Worm (Caenorhabditis elegans) whole organism, young adult: ENCODE data around the gene F20D6.12.
A peak's percentile ranks its signal among the peaks of the same experiment; 100 is the strongest.

Experiments used
- B0019.2 ChIP-seq: fragments of 200-800 bp; sonication (Bioruptor generic); conservative IDR thresholded peaks from 2 replicates; pipeline ENCODE4 v1.3.6; 2022; ENCODE audit warnings: missing genetic modification reagents, missing genetic modification characterization, missing compliant biosample characterization
- B0261.1 ChIP-seq: sonication (generic microtip); optimal IDR thresholded peaks from 2 replicates; lab custom pipeline; 2016; ENCODE audit warnings: mild to moderate bottlenecking, missing genetic modification characterization, moderate library complexity, missing compliant biosample characterization
- D2030.7 ChIP-seq: fragments of 200-800 bp; sonication (Bioruptor generic); IDR thresholded peaks from 2 replicates; pipeline ENCODE4 v1.3.6; 2022; ENCODE audit warnings: missing genetic modification reagents, missing genetic modification characterization, missing compliant biosample characterization
- F33H1.4 ChIP-seq: fragments of 200-800 bp; sonication (Bioruptor generic); IDR thresholded peaks from 2 replicates; pipeline ENCODE4 v1.3.6; 2022; ENCODE audit warnings: missing genetic modification reagents, missing genetic modification characterization, missing compliant biosample characterization
- F37B4.10 ChIP-seq: fragments of 200-800 bp; sonication (Bioruptor generic); IDR thresholded peaks from 2 replicates; pipeline ENCODE4 v1.3.6; 2022; ENCODE audit warnings: missing genetic modification characterization, missing compliant biosample characterization
- akir-1 ChIP-seq: fragments of 200-800 bp; sonication (Bioruptor generic); optimal IDR thresholded peaks from 2 replicates; lab custom pipeline; 2018; ENCODE audit warnings: mild to moderate bottlenecking, missing genetic modification characterization, moderate library complexity, missing compliant biosample characterization
- athp-1 ChIP-seq: sonication (generic microtip); optimal IDR thresholded peaks from 2 replicates; lab custom pipeline; 2017; ENCODE audit warnings: mild to moderate bottlenecking, missing genetic modification characterization, missing compliant biosample characterization
- attf-3 ChIP-seq: fragments of 200-800 bp; sonication (Bioruptor generic); conservative IDR thresholded peaks from 2 replicates; pipeline ENCODE4 v1.3.6; 2022; ENCODE audit warnings: missing genetic modification reagents, missing genetic modification characterization, missing compliant biosample characterization
- cebp-1 ChIP-seq, 2 experiments: fragments of 200-800 bp in 1 of 2; sonication (Bioruptor generic) in 1 of 2; sonication (generic microtip) in 1 of 2; IDR thresholded peaks in 1 of 2; optimal IDR thresholded peaks in 1 of 2; 2 replicates each; pipeline versions ENCODE4 v1.3.6 to Lab custom; 2017 to 2022; ENCODE audit warnings: missing compliant biosample characterization in 2 of 2, missing genetic modification characterization in 2 of 2, mild to moderate bottlenecking in 1 of 2, missing genetic modification reagents in 1 of 2, moderate library complexity in 1 of 2
- ceh-100 ChIP-seq: fragments of 200-800 bp; sonication (Bioruptor generic); IDR thresholded peaks from 2 replicates; pipeline ENCODE4 v1.3.6; 2022; ENCODE audit warnings: missing genetic modification reagents, missing genetic modification characterization, missing compliant biosample characterization
- ceh-27 ChIP-seq: fragments of 200-800 bp; sonication (Bioruptor generic); optimal IDR thresholded peaks from 2 replicates; lab custom pipeline; 2018; ENCODE audit warnings: mild to moderate bottlenecking, missing genetic modification characterization, moderate library complexity, missing compliant biosample characterization
- ceh-40 ChIP-seq: fragments of 200-800 bp; sonication (Bioruptor generic); IDR thresholded peaks from 2 replicates; pipeline ENCODE4 v1.3.6; 2022; ENCODE audit warnings: missing genetic modification characterization, missing compliant biosample characterization
- ceh-58 ChIP-seq: fragments of 200-800 bp; sonication (Bioruptor generic); IDR thresholded peaks from 2 replicates; pipeline ENCODE4 v1.3.6; 2022; ENCODE audit warnings: missing genetic modification characterization, missing compliant biosample characterization
- chd-7 ChIP-seq: sonication (generic microtip); optimal IDR thresholded peaks from 2 replicates; lab custom pipeline; 2016; ENCODE audit warnings: mild to moderate bottlenecking, missing genetic modification characterization, moderate library complexity, missing compliant biosample characterization
- die-1 ChIP-seq: sonication (generic microtip); optimal IDR thresholded peaks from 2 replicates; lab custom pipeline; 2016; ENCODE audit warnings: missing genotype, mild to moderate bottlenecking, missing genetic modification characterization, missing compliant biosample characterization
- dox-1 ChIP-seq: fragments of 200-800 bp; sonication (Bioruptor generic); IDR thresholded peaks from 2 replicates; pipeline ENCODE4 v1.3.6; 2022; ENCODE audit warnings: missing genetic modification reagents, missing genetic modification characterization, missing compliant biosample characterization
- efl-1 ChIP-seq: fragments of 150-350 bp; optimal IDR thresholded peaks from 2 replicates; lab custom pipeline; 2014; ENCODE audit warnings: missing biosample characterization, missing genetic modification reagents, missing genetic modification characterization
- ekl-4 ChIP-seq: fragments of 200-800 bp; sonication (Bioruptor generic); IDR thresholded peaks from 2 replicates; pipeline ENCODE4 v1.3.6; 2022; ENCODE audit warnings: missing genetic modification reagents, missing genetic modification characterization, missing compliant biosample characterization
- fkh-3 ChIP-seq: sonication (generic microtip); optimal IDR thresholded peaks from 2 replicates; lab custom pipeline; 2016; ENCODE audit warnings: mild to moderate bottlenecking, missing genetic modification characterization, missing compliant biosample characterization
- hmg-1.2 ChIP-seq: fragments of 200-800 bp; sonication (Bioruptor generic); IDR thresholded peaks from 2 replicates; pipeline ENCODE4 v1.3.6; 2022; ENCODE audit warnings: missing genetic modification reagents, missing genetic modification characterization, missing compliant biosample characterization
- lag-1 ChIP-seq: fragments of 200-800 bp; sonication (Bioruptor generic); IDR thresholded peaks from 2 replicates; pipeline ENCODE4 v1.3.6; 2022; ENCODE audit warnings: missing genetic modification reagents, missing genetic modification characterization, missing compliant biosample characterization
- lin-26 ChIP-seq: fragments of 200-800 bp; sonication (Bioruptor generic); IDR thresholded peaks from 2 replicates; pipeline ENCODE4 v1.3.6; 2022; ENCODE audit warnings: missing genetic modification reagents, missing genetic modification characterization, missing compliant biosample characterization
- lin-40 ChIP-seq: sonication (generic microtip); optimal IDR thresholded peaks from 2 replicates; lab custom pipeline; 2016; ENCODE audit warnings: missing genetic modification characterization, mild to moderate bottlenecking, missing compliant biosample characterization, missing genotype, missing genetic modification reagents
- lin-54 ChIP-seq: fragments of 200-800 bp; sonication (Bioruptor generic); optimal IDR thresholded peaks from 2 replicates; lab custom pipeline; 2018; ENCODE audit warnings: mild to moderate bottlenecking, missing genetic modification characterization, missing compliant biosample characterization
- lsy-27 ChIP-seq: sonication (generic microtip); optimal IDR thresholded peaks from 2 replicates; lab custom pipeline; 2017; ENCODE audit warnings: missing genetic modification characterization, mild to moderate bottlenecking, missing compliant biosample characterization, antibody characterized with exemption, missing genotype, borderline replicate concordance; ENCODE audit not compliant: insufficient read depth
- madf-6 ChIP-seq: fragments of 200-800 bp; sonication (Bioruptor generic); IDR thresholded peaks from 2 replicates; pipeline ENCODE4 v1.3.6; 2022; ENCODE audit warnings: missing genetic modification reagents, missing genetic modification characterization, missing compliant biosample characterization
- mcd-1 ChIP-seq: fragments of 200-800 bp; sonication (Bioruptor generic); IDR thresholded peaks from 2 replicates; pipeline ENCODE4 v1.3.6; 2022; ENCODE audit warnings: missing genetic modification reagents, missing genetic modification characterization, missing compliant biosample characterization
- mxl-1 ChIP-seq: sonication (generic microtip); optimal IDR thresholded peaks from 2 replicates; lab custom pipeline; 2016; ENCODE audit warnings: missing genetic modification characterization, missing compliant biosample characterization
- nhr-179 ChIP-seq: sonication (generic microtip); optimal IDR thresholded peaks from 2 replicates; lab custom pipeline; 2016; ENCODE audit warnings: mild to moderate bottlenecking, missing genetic modification characterization, missing compliant biosample characterization
- nhr-80 ChIP-seq: sonication (generic microtip); optimal IDR thresholded peaks from 2 replicates; lab custom pipeline; 2016; ENCODE audit warnings: missing genetic modification characterization, missing compliant biosample characterization
- nhr-90 ChIP-seq: sonication (generic microtip); optimal IDR thresholded peaks from 2 replicates; lab custom pipeline; 2016; ENCODE audit warnings: missing genotype, mild to moderate bottlenecking, missing genetic modification characterization, missing compliant biosample characterization
- pbrm-1 ChIP-seq: fragments of 200-800 bp; sonication (Bioruptor generic); IDR thresholded peaks from 2 replicates; pipeline ENCODE4 v1.3.6; 2022; ENCODE audit warnings: missing genetic modification reagents, missing genetic modification characterization, missing compliant biosample characterization
- repo-1 ChIP-seq: sonication (generic microtip); optimal IDR thresholded peaks from 2 replicates; lab custom pipeline; 2017; ENCODE audit warnings: mild to moderate bottlenecking, missing genetic modification characterization, missing compliant biosample characterization
- rpc-1 ChIP-seq, 2 experiments: fragments of 150-350 bp in 1 of 2; sonication (generic microtip) in 1 of 2; optimal IDR thresholded peaks; 2 replicates each; lab custom pipeline; 2014 to 2018; ENCODE audit warnings: missing biosample characterization in 1 of 2, missing genetic modification characterization in 1 of 2, missing genetic modification reagents in 1 of 2, missing genotype in 1 of 2
- snpc-3.4 ChIP-seq: sonication (generic microtip); optimal IDR thresholded peaks from 2 replicates; lab custom pipeline; 2017; ENCODE audit warnings: missing genetic modification characterization, mild to moderate bottlenecking, missing compliant biosample characterization, antibody characterized with exemption, moderate library complexity, missing genotype, missing genetic modification reagents
- sptf-2 ChIP-seq: fragments of 200-800 bp; sonication (Bioruptor generic); optimal IDR thresholded peaks from 2 replicates; lab custom pipeline; 2018; ENCODE audit warnings: mild to moderate bottlenecking, missing genetic modification characterization, missing compliant biosample characterization
- tbp1 ChIP-seq: fragments of 200-800 bp; sonication (Bioruptor generic); optimal IDR thresholded peaks from 2 replicates; lab custom pipeline; 2018; ENCODE audit warnings: mild to moderate bottlenecking, missing genetic modification characterization, missing compliant biosample characterization
- tbx-9 ChIP-seq: sonication (generic microtip); optimal IDR thresholded peaks from 2 replicates; lab custom pipeline; 2016; ENCODE audit warnings: borderline replicate concordance, missing genetic modification characterization, inconsistent platforms, missing compliant biosample characterization
- ztf-25 ChIP-seq: fragments of 200-800 bp; sonication (Bioruptor generic); IDR thresholded peaks from 2 replicates; pipeline ENCODE4 v1.3.6; 2022; ENCODE audit warnings: missing genetic modification reagents, missing genetic modification characterization, missing compliant biosample characterization
- ztf-26 ChIP-seq: sonication (generic microtip); optimal IDR thresholded peaks from 2 replicates; lab custom pipeline; 2017; ENCODE audit warnings: missing genetic modification characterization, missing compliant biosample characterization
- ztf-28 ChIP-seq: fragments of 200-800 bp; sonication (Bioruptor generic); IDR thresholded peaks from 2 replicates; pipeline ENCODE4 v1.3.6; 2022; ENCODE audit warnings: missing genetic modification reagents, missing genetic modification characterization, missing compliant biosample characterization
- ztf-3 ChIP-seq: fragments of 200-800 bp; sonication (Bioruptor generic); optimal IDR thresholded peaks from 2 replicates; lab custom pipeline; 2018; ENCODE audit warnings: mild to moderate bottlenecking, missing genetic modification characterization, missing compliant biosample characterization

F20D6.12 gene

DNA sequence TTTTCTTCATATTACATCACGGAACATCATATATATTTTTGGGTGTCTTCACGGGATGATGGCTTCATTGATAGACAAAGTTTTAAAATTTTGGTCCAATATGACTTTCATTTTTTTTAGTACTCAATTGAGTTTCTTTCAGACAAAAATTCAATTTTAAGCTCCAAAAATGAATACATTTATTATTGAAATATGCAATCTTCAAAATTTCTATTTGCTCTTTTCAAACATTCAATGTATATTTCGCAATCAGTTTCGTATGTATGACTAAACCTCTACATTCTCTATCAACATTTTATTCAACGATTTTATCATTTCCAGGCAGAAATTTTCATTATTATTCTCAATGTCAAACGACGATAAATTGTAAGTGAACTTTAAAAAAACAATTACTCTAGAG lies 6.5 kb downstream of the F20D6.12 start, which contains the start of gene srp-8:
TSS of gene srp-8 (plus strand) at position 301 of the 400 bp plus-strand sequence.
- TF ChIP-seq efl-1 (GFP tag; lab: Kevin White, UChicago) = no peak
- peak; percentile 59; the same call in 1 of the 2 replicates for TF ChIP-seq cebp-1 (GFP tag; IDR thresholded peaks at IDR 0.05; lab: Robert Waterston, UW)
- no peak for TF ChIP-seq cebp-1 (tag; optimal IDR thresholded peaks at IDR 0.05; lab: Kevin White, UChicago)

DNA sequence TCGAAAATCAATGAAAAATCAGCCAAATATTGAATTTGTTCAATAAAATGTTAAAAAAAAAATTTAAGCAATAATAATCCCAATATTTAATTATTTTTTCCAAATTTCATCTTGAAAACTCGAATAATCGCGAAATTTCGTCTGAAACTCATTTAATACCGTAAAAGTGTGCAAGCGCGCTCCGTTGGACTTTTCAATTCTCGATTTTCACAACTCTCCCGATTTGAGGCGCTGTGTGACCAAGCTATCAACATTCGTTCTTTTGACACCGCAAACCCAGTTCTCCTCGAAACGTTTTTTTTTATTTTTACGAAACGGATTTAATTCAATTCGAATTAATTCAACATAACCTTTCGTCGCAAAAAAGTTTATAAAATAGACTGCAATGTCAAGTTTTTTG lies 9.2 kb downstream of the F20D6.12 start:
- peak; percentile 64; the same call in 1 of the 2 replicates for TF ChIP-seq mcd-1 (GFP tag; lab: Robert Waterston, UW)

DNA sequence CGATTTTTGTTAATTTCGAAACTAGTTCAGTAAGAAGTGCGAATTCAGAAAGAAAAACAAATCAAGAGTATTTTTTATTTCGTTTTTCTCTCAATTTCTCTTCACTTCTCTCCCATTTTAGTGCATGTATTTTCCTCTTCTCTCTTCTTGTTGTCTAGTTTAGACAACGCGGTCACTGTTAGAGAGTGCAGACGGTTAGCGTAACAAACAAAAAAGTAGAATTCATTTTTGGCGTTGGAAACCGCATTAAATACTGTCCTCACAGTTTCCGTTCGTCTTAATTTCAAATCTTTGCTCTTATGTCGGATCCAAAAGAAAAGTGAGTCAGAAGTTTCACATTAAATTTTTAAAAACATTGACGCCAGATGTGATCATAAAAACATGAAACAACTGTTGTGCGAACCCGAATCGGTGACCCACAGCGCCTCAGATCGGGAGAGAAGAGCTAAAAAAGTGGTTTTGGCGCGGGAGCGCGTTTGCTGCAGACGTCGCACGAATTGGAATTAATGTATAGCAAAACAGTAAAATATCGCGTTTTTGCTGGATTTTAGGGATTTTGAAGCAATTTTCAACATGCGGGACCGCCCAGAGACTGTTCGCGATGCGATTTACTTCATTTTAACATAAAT lies 10.9 kb downstream of the F20D6.12 start, which contains the start of gene srp-7:
TSS of gene srp-7 (plus strand) at position 213 of the 629 bp plus-strand sequence.
- TF ChIP-seq F37B4.10 (GFP tag; lab: Robert Waterston, UW) (no peak), sptf-2 (no peak), F33H1.4 (GFP tag; lab: Robert Waterston, UW) (0 out of 2 replicates have a peak, but pooled peaks have one; percentile 10), mxl-1 (no peak), lin-40 (tag; lab: Kevin White, UChicago) (peak; percentile 31), fkh-3 (tag; lab: Kevin White, UChicago) (no peak), ceh-100 (GFP tag; lab: Robert Waterston, UW) (peak; percentile 89), ceh-40 (GFP tag; lab: Robert Waterston, UW) (no peak), tbx-9 (no peak), tbp1 (GFP tag; lab: Kevin White, UChicago) (no peak), ztf-28 (GFP tag; lab: Robert Waterston, UW) (no peak), nhr-80 (tag; lab: Kevin White, UChicago) (peak; percentile 27), lin-54 (no peak), ztf-26 (tag; lab: Kevin White, UChicago) (peak; percentile 26), snpc-3.4 (tag; lab: Kevin White, UChicago) (no peak), akir-1 (GFP tag; lab: Kevin White, UChicago) (no peak), D2030.7 (GFP tag; lab: Robert Waterston, UW) (peak; percentile 47; the same call in 1 of the 2 replicates), lag-1 (GFP tag; lab: Robert Waterston, UW) (no peak), repo-1 (tag; lab: Kevin White, UChicago) (no peak), lsy-27 (tag; lab: Kevin White, UChicago) (no peak), cebp-1 (GFP tag; IDR thresholded peaks at IDR 0.05; lab: Robert Waterston, UW) (peak; percentile 75), cebp-1 (tag; optimal IDR thresholded peaks at IDR 0.05; lab: Kevin White, UChicago) (no peak), chd-7 (tag; lab: Kevin White, UChicago) (no peak), lin-26 (peak; percentile 55; the same call in 1 of the 2 replicates), B0261.1 (tag; lab: Kevin White, UChicago) (no peak), ztf-3 (GFP tag; lab: Kevin White, UChicago) (no peak), hmg-1.2 (peak; percentile 70; the same call in 1 of the 2 replicates), ceh-58 (GFP tag; lab: Robert Waterston, UW) (no peak), ceh-27 (GFP tag; lab: Kevin White, UChicago) (no peak), rpc-1 (optimal IDR thresholded peaks at IDR 0.05; lab: Kevin White, UChicago) (no peak), rpc-1 (tag; optimal IDR thresholded peaks at IDR 0.05; lab: Kevin White, UChicago) (no peak), pbrm-1 (GFP tag; lab: Robert Waterston, UW) (no peak), nhr-179 (no peak), die-1 (tag; lab: Kevin White, UChicago) (no peak), madf-6 (GFP tag; lab: Robert Waterston, UW) (0 out of 2 replicates have a peak, but pooled peaks have one; percentile 28), ztf-25 (GFP tag; lab: Robert Waterston, UW) (0 out of 2 replicates have a peak, but pooled peaks have one; percentile 44), ekl-4 (GFP tag; lab: Robert Waterston, UW) (no peak), B0019.2 (GFP tag; lab: Robert Waterston, UW) (no peak), attf-3 (peak; percentile 60), athp-1 (tag; lab: Kevin White, UChicago) (no peak), nhr-90 (tag; lab: Kevin White, UChicago) (no peak), mcd-1 (GFP tag; lab: Robert Waterston, UW) (peak; percentile 84), dox-1 (GFP tag; lab: Robert Waterston, UW) (no peak; the same call in 1 of the 2 replicates)
